Fruit fly (Drosophila melanogaster): ENCODE data around the gene CG6527.

Gene CG6527

DNA sequence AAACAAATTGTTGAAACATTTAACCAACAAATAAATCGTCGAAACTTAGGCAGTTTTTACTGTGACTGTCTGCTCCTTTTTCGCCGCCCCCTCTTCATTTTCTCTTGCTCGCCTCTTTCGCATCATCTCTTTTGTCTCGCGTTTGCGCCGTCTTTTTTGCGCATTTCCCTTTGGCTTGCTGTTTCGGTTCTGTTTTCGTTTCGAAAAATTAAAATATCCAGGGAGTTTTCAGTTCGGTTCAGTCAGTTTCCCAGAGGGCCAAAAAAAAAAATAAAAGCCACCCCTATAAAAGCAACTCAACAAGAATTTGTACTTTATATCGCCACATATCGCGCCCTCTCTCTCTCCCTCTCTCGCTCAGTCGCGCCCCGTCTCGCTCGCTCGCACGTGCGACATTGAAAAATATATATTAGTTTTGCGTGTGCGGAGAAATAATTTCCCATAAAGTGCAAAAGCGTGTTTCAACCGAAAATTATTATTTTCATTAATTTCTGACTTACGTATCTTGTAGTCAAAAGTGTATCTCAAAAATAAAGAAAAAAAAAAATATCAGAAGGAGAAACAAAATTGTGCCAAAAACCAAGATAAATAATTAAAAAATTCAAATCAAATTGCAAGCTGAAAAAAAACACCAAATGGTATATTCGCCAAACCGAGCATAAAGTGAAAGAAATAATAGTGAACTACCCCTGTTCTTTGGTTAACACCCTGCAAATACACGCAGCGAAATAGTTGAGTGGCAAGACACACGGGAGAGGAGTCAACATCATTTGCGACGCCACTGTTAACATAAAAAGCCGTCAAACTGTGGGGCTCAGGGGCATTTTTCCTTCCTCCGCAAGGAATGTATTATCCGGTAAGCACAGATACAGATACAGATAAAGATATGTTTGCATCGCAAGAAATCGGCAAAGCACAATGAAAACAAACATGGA lies 41.2 kb downstream of the CG6527 start:
- TF ChIP-seq gl (tag; optimal IDR thresholded peaks at IDR 0.05), result no peak
- TF ChIP-seq CG9948 (tag; optimal IDR thresholded peaks at IDR 0.05), result no peak
- no peak for TF ChIP-seq CG4496 (GFP tag; IDR thresholded peaks at IDR 0.05)
- no peak for TF ChIP-seq CG8301 (tag; optimal IDR thresholded peaks at IDR 0.05)
- TF ChIP-seq CG10348 (GFP tag; IDR thresholded peaks at IDR 0.05), result no peak
- TF ChIP-seq Pif1B (GFP tag; optimal IDR thresholded peaks at IDR 0.05), result no peak
- TF ChIP-seq CG8159 (tag; optimal IDR thresholded peaks at IDR 0.05), result no peak
- TF ChIP-seq CG13204 (GFP tag; optimal IDR thresholded peaks at IDR 0.05), result no peak
- no peak for TF ChIP-seq D1 (tag; optimal IDR thresholded peaks at IDR 0.05)
- TF ChIP-seq Pif1A (GFP tag; optimal IDR thresholded peaks at IDR 0.05), result no peak
- no peak for TF ChIP-seq CG14655 (GFP tag; optimal IDR thresholded peaks at IDR 0.05)
- TF ChIP-seq rn (GFP tag; IDR thresholded peaks at IDR 0.05), result no peak
- TF ChIP-seq CG12605 (GFP tag; IDR thresholded peaks at IDR 0.05), result no peak
- no peak for TF ChIP-seq CG34367 (tag; optimal IDR thresholded peaks at IDR 0.05)
- TF ChIP-seq CG15710 (tag; optimal IDR thresholded peaks at IDR 0.05), result no peak
- no peak for TF ChIP-seq CG32121 (GFP tag; IDR thresholded peaks at IDR 0.05)
- no peak for TF ChIP-seq fd96Ca (GFP tag; IDR thresholded peaks at IDR 0.05)
- no peak for TF ChIP-seq EcR (GFP tag; optimal IDR thresholded peaks at IDR 0.05)

DNA sequence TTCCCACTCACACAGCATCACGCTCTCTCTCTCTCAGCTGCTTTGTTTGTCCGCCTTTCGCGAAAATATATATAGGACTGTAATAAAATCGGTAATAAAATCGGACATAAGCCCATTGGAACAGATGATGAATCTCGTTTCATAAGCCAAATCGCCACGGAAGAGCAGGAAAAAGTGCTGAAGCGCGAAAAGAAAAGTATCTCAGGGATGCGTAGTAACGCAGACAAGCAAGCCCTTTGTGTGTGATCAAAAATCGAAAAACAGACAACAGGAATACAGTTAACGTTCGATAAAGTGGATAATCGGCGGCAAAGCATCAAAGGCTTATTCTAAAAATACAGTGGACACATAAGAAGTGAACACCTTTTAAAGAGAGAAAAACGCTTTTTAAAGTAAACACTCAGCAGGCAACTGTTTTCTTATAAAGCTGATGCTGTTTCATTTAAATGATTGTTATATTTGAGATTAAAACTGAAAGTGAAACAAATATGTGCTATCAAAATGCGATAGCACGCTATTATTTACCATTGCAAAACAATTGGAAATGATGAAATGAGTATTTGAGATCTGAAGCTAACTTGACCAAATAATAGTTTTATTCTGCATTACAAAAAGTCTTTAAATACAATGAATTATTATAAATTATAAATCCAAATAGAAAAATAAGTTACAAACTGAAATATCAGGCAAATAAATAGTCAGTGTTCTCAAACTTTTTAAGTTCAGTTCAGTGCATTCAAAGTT lies 42.0 kb downstream of the CG6527 start:
- TF ChIP-seq CG15710 (tag; optimal IDR thresholded peaks at IDR 0.05) (peak; percentile 46), CG12605 (GFP tag; IDR thresholded peaks at IDR 0.05) (no peak), fd96Ca (GFP tag; IDR thresholded peaks at IDR 0.05) (0 out of 3 replicates have a peak, but pooled peaks have one; percentile 3), CG9948 (tag; optimal IDR thresholded peaks at IDR 0.05) (no peak), CG14655 (GFP tag; optimal IDR thresholded peaks at IDR 0.05) (peak; percentile 46), CG8301 (tag; optimal IDR thresholded peaks at IDR 0.05) (no peak), CG17806 (tag; optimal IDR thresholded peaks at IDR 0.05) (no peak), gl (tag; optimal IDR thresholded peaks at IDR 0.05) (no peak), D1 (tag; optimal IDR thresholded peaks at IDR 0.05) (no peak), CG32121 (GFP tag; IDR thresholded peaks at IDR 0.05) (no peak), CG34367 (tag; optimal IDR thresholded peaks at IDR 0.05) (no peak), CG10348 (GFP tag; IDR thresholded peaks at IDR 0.05) (no peak), Snoo (tag; optimal IDR thresholded peaks at IDR 0.05) (no peak), rn (GFP tag; IDR thresholded peaks at IDR 0.05) (no peak), Pif1B (GFP tag; optimal IDR thresholded peaks at IDR 0.05) (no peak), CG4496 (GFP tag; IDR thresholded peaks at IDR 0.05) (0 out of 3 replicates have a peak, but pooled peaks have one; percentile 28), CG8159 (tag; optimal IDR thresholded peaks at IDR 0.05) (peak; percentile 4)

DNA sequence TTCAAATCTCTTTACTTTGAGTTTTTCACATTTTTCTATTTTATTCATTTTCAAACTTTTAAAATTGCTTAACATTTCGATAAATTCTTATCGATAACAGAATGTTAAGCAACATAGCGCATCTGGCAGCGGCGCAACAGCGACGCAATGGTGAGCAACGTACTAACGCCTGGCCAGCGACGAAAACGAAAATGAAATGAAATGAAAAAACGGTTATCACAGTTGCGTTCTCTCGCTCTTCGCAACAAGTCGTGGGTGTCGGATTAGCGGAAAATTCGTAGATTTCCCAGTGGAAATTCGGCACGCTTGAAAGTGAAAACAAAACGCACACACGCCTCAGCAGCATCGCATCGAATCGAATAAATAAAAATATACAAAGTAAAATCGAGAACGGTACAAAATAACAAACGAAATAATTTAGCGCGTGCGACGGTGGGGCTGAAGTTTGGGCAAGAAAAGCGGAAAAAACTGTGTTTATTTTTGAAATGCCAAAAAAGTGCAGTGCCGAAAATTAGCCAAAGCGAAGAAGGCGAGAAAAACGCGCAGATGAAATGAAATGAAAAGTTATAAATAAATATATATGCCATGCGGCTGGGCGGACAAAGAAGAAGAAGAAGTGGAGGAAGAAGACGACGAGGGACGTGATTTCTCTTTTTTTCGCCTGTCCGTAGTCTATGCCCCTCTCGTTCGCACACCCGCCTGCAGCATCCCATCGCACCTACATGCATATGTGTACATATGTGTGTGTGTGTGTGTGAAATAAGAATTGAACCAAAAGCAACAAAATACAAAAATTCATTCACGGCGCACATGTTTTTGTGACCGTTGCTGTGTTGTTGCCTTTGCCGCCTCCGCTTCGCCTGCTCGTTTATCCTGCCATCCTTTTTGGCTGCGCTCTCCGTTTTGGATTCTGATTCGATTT lies 42.8 kb downstream of the CG6527 start:
- TF ChIP-seq CG17806 (tag; optimal IDR thresholded peaks at IDR 0.05) (no peak), CG34367 (tag; optimal IDR thresholded peaks at IDR 0.05) (peak; percentile 22), gl (tag; optimal IDR thresholded peaks at IDR 0.05) (no peak), CG10348 (GFP tag; IDR thresholded peaks at IDR 0.05) (no peak), CG8301 (tag; optimal IDR thresholded peaks at IDR 0.05) (no peak), Pif1B (GFP tag; optimal IDR thresholded peaks at IDR 0.05) (no peak), EcR (GFP tag; optimal IDR thresholded peaks at IDR 0.05) (no peak), Snoo (tag; optimal IDR thresholded peaks at IDR 0.05) (no peak), D1 (tag; optimal IDR thresholded peaks at IDR 0.05) (peak; percentile 73), fd96Ca (GFP tag; IDR thresholded peaks at IDR 0.05) (peak; percentile 41; the same call in 2 of the 3 replicates), Ets98B (GFP tag; IDR thresholded peaks at IDR 0.05) (peak; percentile 15; the same call in 1 of the 2 replicates), CG8159 (tag; optimal IDR thresholded peaks at IDR 0.05) (no peak), rn (GFP tag; IDR thresholded peaks at IDR 0.05) (no peak), CG14655 (GFP tag; optimal IDR thresholded peaks at IDR 0.05) (peak; percentile 12), CG12605 (GFP tag; IDR thresholded peaks at IDR 0.05) (peak; percentile 47; the same call in 1 of the 2 replicates), CG13204 (GFP tag; optimal IDR thresholded peaks at IDR 0.05) (peak; percentile 22), CG15710 (tag; optimal IDR thresholded peaks at IDR 0.05) (no peak), CG32121 (GFP tag; IDR thresholded peaks at IDR 0.05) (peak; percentile 25; the same call in 1 of the 2 replicates), Pif1A (GFP tag; optimal IDR thresholded peaks at IDR 0.05) (no peak), CG9948 (tag; optimal IDR thresholded peaks at IDR 0.05) (no peak), CG4496 (GFP tag; IDR thresholded peaks at IDR 0.05) (peak; percentile 34; the same call in 1 of the 3 replicates)

DNA sequence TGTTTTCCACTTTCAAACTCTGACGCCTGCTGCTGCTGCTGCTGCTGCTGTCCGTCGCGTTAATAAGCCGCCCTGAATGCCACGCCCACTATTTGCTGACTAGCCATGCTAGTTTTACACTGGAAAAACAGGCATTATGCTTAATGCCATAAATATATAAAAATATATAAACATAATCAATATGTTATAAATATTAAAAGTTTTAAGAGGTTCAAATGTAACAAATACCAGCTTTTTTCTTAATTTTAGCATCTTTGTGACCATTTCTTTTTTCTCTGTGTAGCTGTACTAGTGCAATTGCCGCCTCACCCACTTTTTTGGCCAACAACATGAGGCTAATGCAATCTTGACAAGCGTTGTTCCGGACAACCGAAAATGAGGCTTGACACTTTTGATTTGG lies 44.1 kb downstream of the CG6527 start:
- TF ChIP-seq CG8159 (tag; optimal IDR thresholded peaks at IDR 0.05), result peak; percentile 15
- no peak for TF ChIP-seq rn (GFP tag; IDR thresholded peaks at IDR 0.05)
- TF ChIP-seq CG4496 (GFP tag; IDR thresholded peaks at IDR 0.05), result no peak
